Fruit fly (Drosophila melanogaster): ENCODE data around the gene CG34124.

The CG34124 gene

dm6 chr2L:4930541-4930940, 27.7 kb upstream of the CG34124 start (continued):
- TF ChIP-seq ci (GFP tag; IDR thresholded peaks at IDR 0.05), result peak; percentile 68; the same call in 2 of the 3 replicates
- TF ChIP-seq CG9932 (GFP tag; IDR thresholded peaks at IDR 0.05), result no peak
- no peak for TF ChIP-seq pho (GFP tag; optimal IDR thresholded peaks at IDR 0.05)
- no peak for TF ChIP-seq org-1 (GFP tag; optimal IDR thresholded peaks at IDR 0.05)
- no peak for TF ChIP-seq CG11560 (tag; IDR thresholded peaks at IDR 0.05)
- peak; percentile 1 for TF ChIP-seq CG12071 (GFP tag; optimal IDR thresholded peaks at IDR 0.05)
- no peak for TF ChIP-seq disco-r (GFP tag; optimal IDR thresholded peaks at IDR 0.05)
- TF ChIP-seq row (GFP tag; IDR thresholded peaks at IDR 0.05), result peak; percentile 30; the same call in 1 of the 3 replicates
- TF ChIP-seq Sox102F (GFP tag; optimal IDR thresholded peaks at IDR 0.05), result peak; percentile 5
- TF ChIP-seq esg (GFP tag; conservative IDR thresholded peaks at IDR 0.05), result no peak
- 0 out of 3 replicates have a peak, but pooled peaks have one; percentile 13 for TF ChIP-seq CG11695 (GFP tag; IDR thresholded peaks at IDR 0.05)
- no peak for TF ChIP-seq ash1 (GFP tag; optimal IDR thresholded peaks at IDR 0.05)
- no peak for TF ChIP-seq Hmx (GFP tag; optimal IDR thresholded peaks at IDR 0.05)
- TF ChIP-seq D19B (GFP tag; optimal IDR thresholded peaks at IDR 0.05), result no peak
- peak; percentile 11 for TF ChIP-seq dmrt99B (tag; optimal IDR thresholded peaks at IDR 0.05)
- TF ChIP-seq br (optimal IDR thresholded peaks at IDR 0.05), result no peak
- TF ChIP-seq Blimp-1 (GFP tag; optimal IDR thresholded peaks at IDR 0.05), result no peak
- peak; percentile 83 for TF ChIP-seq sens (GFP tag)
- no peak for TF ChIP-seq CG6254 (GFP tag; optimal IDR thresholded peaks at IDR 0.05)
- TF ChIP-seq CG13894 (tag; optimal IDR thresholded peaks at IDR 0.05), result no peak
- TF ChIP-seq gem (tag; optimal IDR thresholded peaks at IDR 0.05), result peak; percentile 49
- no peak for TF ChIP-seq Adf1 (GFP tag; IDR thresholded peaks at IDR 0.05)
- TF ChIP-seq CG14667 (GFP tag; IDR thresholded peaks at IDR 0.05), result 0 out of 2 replicates have a peak, but pooled peaks have one; percentile 3
- TF ChIP-seq Pdp1 (GFP tag; optimal IDR thresholded peaks at IDR 0.05), result peak in 1 of 2 experiments; percentile 73
- TF ChIP-seq CG31224 (GFP tag; IDR thresholded peaks at IDR 0.05), result no peak
- peak; percentile 28 for TF ChIP-seq CG3281 (GFP tag; optimal IDR thresholded peaks at IDR 0.05)
- TF ChIP-seq PHDP (tag; optimal IDR thresholded peaks at IDR 0.05), result no peak
- 0 out of 2 replicates have a peak, but pooled peaks have one; percentile 8 for TF ChIP-seq CG10366 (GFP tag; IDR thresholded peaks at IDR 0.05)
- peak; percentile 15; the same call in 1 of the 2 replicates for TF ChIP-seq E2f1 (GFP tag; IDR thresholded peaks at IDR 0.05)
- peak; percentile 41 for TF ChIP-seq unpg (GFP tag; optimal IDR thresholded peaks at IDR 0.05)
- no peak for TF ChIP-seq CG3995 (GFP tag; optimal IDR thresholded peaks at IDR 0.05)
- TF ChIP-seq chm (GFP tag; IDR thresholded peaks at IDR 0.05), result no peak
- peak; percentile 14 for TF ChIP-seq Fer3 (tag; optimal IDR thresholded peaks at IDR 0.05)

DNA sequence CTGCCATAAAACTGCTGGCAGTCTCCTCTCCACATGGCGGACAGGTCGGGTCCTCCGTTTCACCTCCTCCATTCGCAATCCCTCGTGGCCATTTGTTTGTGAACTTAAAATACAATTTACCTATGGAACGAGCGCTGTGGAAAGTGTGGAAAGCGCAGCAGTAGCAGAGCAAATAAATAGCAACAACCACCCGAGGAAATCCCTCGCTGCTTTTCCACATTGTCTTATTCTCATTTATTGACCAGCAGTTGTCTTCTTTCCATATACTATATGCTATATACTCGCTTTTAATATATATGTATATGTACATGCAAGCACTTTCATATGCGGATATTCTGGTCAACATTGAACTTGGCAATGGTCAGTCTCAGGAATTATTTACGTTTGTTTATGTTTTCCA, 25.9 kb upstream of the CG34124 start, which contains the start of gene hoe1:
Gene hoe1, minus strand, starts transcription at position 101 of the 400 bp plus-strand sequence.
- TF ChIP-seq stwl (tag; optimal IDR thresholded peaks at IDR 0.05) (no peak), h (optimal IDR thresholded peaks at IDR 0.05) (no peak), NC2α (GFP tag; optimal IDR thresholded peaks at IDR 0.05) (no peak), peb (GFP tag; IDR thresholded peaks at IDR 0.05) (no peak), CG9727 (GFP tag; optimal IDR thresholded peaks at IDR 0.05) (no peak), yki (optimal IDR thresholded peaks at IDR 0.05) (no peak), CG2889 (GFP tag; IDR thresholded peaks at IDR 0.05) (no peak), nau (GFP tag; optimal IDR thresholded peaks at IDR 0.05) (no peak), CG3847 (GFP tag; IDR thresholded peaks at IDR 0.05) (no peak), kni (GFP tag; optimal IDR thresholded peaks at IDR 0.05) (no peak), sisA (GFP tag; IDR thresholded peaks at IDR 0.05) (no peak), toy (GFP tag; IDR thresholded peaks at IDR 0.05) (no peak), CG7372 (GFP tag; IDR thresholded peaks at IDR 0.05) (no peak)

Data from whole organism, embryonic.